Worm (Caenorhabditis elegans) whole organism, mixed stage, embryonic: Measurements from ENCODE around the gene sru-13.

Experiments used
- lin-13 ChIP-seq: fragments of 150-350 bp; optimal IDR thresholded peaks from 2 replicates; lab custom pipeline; 2014; ENCODE audit warnings: missing biosample characterization, missing genetic modification characterization
- mab-5 ChIP-seq: fragments of 150-350 bp; optimal IDR thresholded peaks from 2 replicates; lab custom pipeline; 2014; ENCODE audit warnings: missing biosample characterization, missing genetic modification characterization
- nhr-12 ChIP-seq: fragments of 150-350 bp; optimal IDR thresholded peaks from 2 replicates; lab custom pipeline; 2014; ENCODE audit warnings: missing biosample characterization, missing genetic modification characterization
- nhr-2 ChIP-seq: fragments of 150-350 bp; optimal IDR thresholded peaks from 2 replicates; lab custom pipeline; 2014; ENCODE audit warnings: missing biosample characterization, missing genetic modification characterization
- nhr-237 ChIP-seq: fragments of 150-350 bp; optimal IDR thresholded peaks from 2 replicates; lab custom pipeline; 2014; ENCODE audit warnings: missing biosample characterization, missing genetic modification characterization
- tbx-8 ChIP-seq: fragments of 200-800 bp; sonication (Bioruptor generic); optimal IDR thresholded peaks from 2 replicates; lab custom pipeline; 2018; ENCODE audit warnings: mild to moderate bottlenecking, missing genetic modification characterization, moderate library complexity, missing compliant biosample characterization
- unc-39 ChIP-seq: fragments of 150-350 bp; optimal IDR thresholded peaks from 2 replicates; lab custom pipeline; 2014; ENCODE audit warnings: missing biosample characterization, missing genetic modification characterization
- zip-8 ChIP-seq: fragments of 150-350 bp; optimal IDR thresholded peaks from 2 replicates; lab custom pipeline; 2014; ENCODE audit warnings: missing biosample characterization, missing genetic modification characterization

DNA sequence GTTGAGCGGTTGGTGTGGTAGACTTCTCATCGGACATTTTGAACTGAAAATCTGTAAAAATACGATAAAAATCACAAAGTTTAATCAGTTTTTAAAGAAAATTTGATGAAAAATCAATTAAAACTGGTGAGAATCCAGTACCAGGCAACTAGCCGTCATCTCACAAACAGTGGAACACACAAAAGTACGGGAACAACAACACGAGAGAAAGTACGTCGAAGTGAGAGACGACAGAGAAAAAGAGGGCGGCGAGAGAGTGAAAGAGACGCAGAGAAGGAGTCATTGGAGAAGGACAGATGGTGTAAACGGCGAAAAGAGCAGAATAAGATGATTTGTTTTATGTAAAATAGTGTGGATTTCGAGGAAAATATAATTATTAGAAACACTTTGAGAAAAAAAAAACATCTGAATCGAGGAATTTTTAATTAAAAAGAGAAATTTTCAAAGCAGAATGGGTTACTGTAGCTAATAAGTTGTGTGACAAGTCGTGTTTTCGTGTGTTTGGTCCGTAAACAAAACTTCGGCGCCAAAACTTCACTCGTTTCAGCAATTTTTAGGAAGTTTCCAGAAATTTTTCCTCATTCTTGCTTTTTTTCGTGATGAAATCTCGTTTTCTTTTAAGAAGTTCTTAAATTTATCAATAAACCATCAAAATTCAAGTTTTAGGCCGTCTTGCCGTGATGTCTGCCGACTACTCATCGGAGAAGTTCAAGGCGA lies 44.9 kb upstream of the sru-13 start, which contains the start of the genes hsb-1 and let-99:
- TF ChIP-seq nhr-12 (no peak), nhr-2 (no peak), nhr-237 (tag; lab: Kevin White, UChicago) (no peak), unc-39 (tag; lab: Kevin White, UChicago) (no peak), lin-13 (no peak), mab-5 (tag; lab: Kevin White, UChicago) (no peak), zip-8 (tag; lab: Kevin White, UChicago) (no peak), tbx-8 (GFP tag; lab: Kevin White, UChicago) (no peak)
